Fruit fly (Drosophila melanogaster) whole organism, adult: ENCODE results near the gene ocn.

Source experiments
- CG11617 ChIP-seq: fragments of 200-800 bp; sonication (Bioruptor generic); optimal IDR thresholded peaks from 2 replicates; lab custom pipeline; 2017; ENCODE audit warnings: mild to moderate bottlenecking, missing biosample characterization, missing genetic modification reagents, missing genetic modification characterization
- cic ChIP-seq: fragments of 200-800 bp; sonication (Bioruptor generic); optimal IDR thresholded peaks from 2 replicates; lab custom pipeline; 2017; ENCODE audit warnings: missing biosample characterization, mild to moderate bottlenecking, missing genetic modification characterization, moderate library complexity
- cnc ChIP-seq, 2 experiments: fragments of >200 bp; optimal IDR thresholded peaks; 2 replicates each; lab custom pipeline; 2017

dm6 chr3R:30032281-30032680 is 5.2 kb downstream of the ocn start:
- TF ChIP-seq cnc (optimal IDR thresholded peaks at IDR 0.05; lab: Kevin White, UChicago) (no peak), CG11617 (GFP tag; lab: Kevin White, UChicago) (no peak), cic (GFP tag; lab: Kevin White, UChicago) (no peak)
